Worm (Caenorhabditis elegans) whole organism, L1 larva: ENCODE data around the gene srx-137.

ENCODE experiments used
- C04F5.9 ChIP-seq: sonication (generic microtip); optimal IDR thresholded peaks from 2 replicates; lab custom pipeline; 2016; ENCODE audit warnings: missing genetic modification characterization, missing compliant biosample characterization
- C16A3.4 ChIP-seq: fragments of 150-350 bp; optimal IDR thresholded peaks from 2 replicates; lab custom pipeline; 2014; ENCODE audit warnings: missing biosample characterization, missing genetic modification characterization
- alr-1 ChIP-seq: fragments of 200-800 bp; sonication (Bioruptor generic); optimal IDR thresholded peaks from 2 replicates; lab custom pipeline; 2018; ENCODE audit warnings: borderline replicate concordance, mild to moderate bottlenecking, missing genetic modification characterization, missing compliant biosample characterization
- blmp-1 ChIP-seq: fragments of 150-350 bp; optimal IDR thresholded peaks from 2 replicates; lab custom pipeline; 2014; ENCODE audit warnings: missing biosample characterization, missing genetic modification characterization
- ceh-8 ChIP-seq: fragments of 200-800 bp; sonication (Bioruptor generic); optimal IDR thresholded peaks from 2 replicates; lab custom pipeline; 2018; ENCODE audit warnings: mild to moderate bottlenecking, missing genetic modification characterization, moderate library complexity, missing compliant biosample characterization
- ceh-90 ChIP-seq: sonication (generic microtip); optimal IDR thresholded peaks from 2 replicates; lab custom pipeline; 2016; ENCODE audit warnings: missing genetic modification characterization, missing compliant biosample characterization
- dpl-1 ChIP-seq, 3 experiments: fragments of 150-350 bp in 2 of 3; sonication (generic microtip) in 1 of 3; optimal IDR thresholded peaks; 2 replicates each; lab custom pipeline; 2014 to 2017; ENCODE audit warnings: missing biosample characterization in 3 of 3, missing genetic modification characterization in 3 of 3, missing genetic modification reagents in 3 of 3
- dsc-1 ChIP-seq: sonication (generic microtip); optimal IDR thresholded peaks from 2 replicates; lab custom pipeline; 2016; ENCODE audit warnings: mild to moderate bottlenecking, missing genetic modification characterization, missing compliant biosample characterization
- efl-1 ChIP-seq, 4 experiments: fragments of 150-350 bp; optimal IDR thresholded peaks in 3 of 4; peaks in 1 of 4; 1 replicate in 1 of 4; 2 replicates in 3 of 4; lab custom pipeline; 2014; ENCODE audit warnings: missing biosample characterization in 2 of 4, missing genetic modification characterization in 2 of 4, missing genetic modification reagents in 2 of 4
- egl-13 ChIP-seq: sonication (generic microtip); optimal IDR thresholded peaks from 2 replicates; lab custom pipeline; 2016; ENCODE audit warnings: missing genotype, missing genetic modification reagents, missing genetic modification characterization, missing compliant biosample characterization
- egl-27 ChIP-seq, 2 experiments: fragments of 150-350 bp in 1 of 2; sonication (generic microtip); optimal IDR thresholded peaks; 3 replicates each; lab custom pipeline; 2017 to 2018; ENCODE audit warnings: missing biosample characterization in 2 of 2, missing genetic modification characterization in 2 of 2, missing genetic modification reagents in 2 of 2
- elt-2 ChIP-seq: sonication (generic microtip); optimal IDR thresholded peaks from 2 replicates; lab custom pipeline; 2016; ENCODE audit warnings: missing genetic modification characterization, mild to moderate bottlenecking, inconsistent platforms, missing compliant biosample characterization, missing genetic modification reagents
- ets-5 ChIP-seq: fragments of 200-800 bp; sonication (Bioruptor generic); IDR thresholded peaks from 2 replicates; pipeline ENCODE4 v1.3.6; 2022; ENCODE audit warnings: missing genetic modification characterization, missing compliant biosample characterization
- fkh-4 ChIP-seq: sonication (generic microtip); optimal IDR thresholded peaks from 2 replicates; lab custom pipeline; 2016; ENCODE audit warnings: missing compliant biosample characterization, missing genetic modification characterization, borderline replicate concordance
- grh-1 ChIP-seq: fragments of 200-800 bp; sonication (Bioruptor generic); IDR thresholded peaks from 2 replicates; pipeline ENCODE4 v1.3.6; 2022; ENCODE audit warnings: missing genetic modification reagents, missing genetic modification characterization, missing compliant biosample characterization
- hpl-2 ChIP-seq: fragments of 150-350 bp; optimal IDR thresholded peaks from 2 replicates; lab custom pipeline; 2014; ENCODE audit warnings: missing biosample characterization, missing genetic modification reagents, missing genetic modification characterization
- irx-1 ChIP-seq: sonication (generic microtip); optimal IDR thresholded peaks from 2 replicates; lab custom pipeline; 2016; ENCODE audit warnings: missing genetic modification characterization, missing compliant biosample characterization
- isw-1 ChIP-seq: fragments of 200-800 bp; sonication (Bioruptor generic); IDR thresholded peaks from 2 replicates; pipeline ENCODE4 v1.3.6; 2022; ENCODE audit warnings: missing genetic modification characterization, missing compliant biosample characterization
- jun-1 ChIP-seq: fragments of 150-350 bp; optimal IDR thresholded peaks from 2 replicates; lab custom pipeline; 2014; ENCODE audit warnings: missing biosample characterization, missing genetic modification reagents, missing genetic modification characterization
- lin-14 ChIP-seq: fragments of 200-800 bp; sonication (Bioruptor generic); optimal IDR thresholded peaks from 2 replicates; lab custom pipeline; 2018; ENCODE audit warnings: mild to moderate bottlenecking, missing genetic modification characterization, moderate library complexity, missing compliant biosample characterization
- lin-35 ChIP-seq, 2 experiments: fragments of 150-350 bp; optimal IDR thresholded peaks; 2 replicates each; lab custom pipeline; 2014; ENCODE audit warnings: missing biosample characterization in 2 of 2, missing genetic modification characterization in 2 of 2, missing genetic modification reagents in 2 of 2
- lsy-2 ChIP-seq, 2 experiments: fragments of 150-350 bp; optimal IDR thresholded peaks; 2 replicates each; lab custom pipeline; 2014; ENCODE audit warnings: missing biosample characterization in 2 of 2, missing genetic modification characterization in 2 of 2
- mab-9 ChIP-seq: fragments of 200-800 bp; sonication (Bioruptor generic); IDR thresholded peaks from 2 replicates; pipeline ENCODE4 v1.3.6; 2022; ENCODE audit warnings: missing genetic modification reagents, missing genetic modification characterization, missing compliant biosample characterization
- mef-2 ChIP-seq: fragments of 150-350 bp; optimal IDR thresholded peaks from 2 replicates; lab custom pipeline; 2014; ENCODE audit warnings: missing biosample characterization, missing genetic modification characterization
- nhr-12 ChIP-seq: sonication (generic microtip); optimal IDR thresholded peaks from 2 replicates; lab custom pipeline; 2017; ENCODE audit warnings: missing biosample characterization, missing genetic modification characterization
- nhr-19 ChIP-seq: fragments of 200-800 bp; sonication (Bioruptor generic); conservative IDR thresholded peaks from 2 replicates; pipeline ENCODE4 v1.3.6; 2022; ENCODE audit warnings: missing genetic modification characterization, missing compliant biosample characterization
- nhr-20 ChIP-seq: sonication (generic microtip); optimal IDR thresholded peaks from 2 replicates; lab custom pipeline; 2016; ENCODE audit warnings: mild to moderate bottlenecking, missing genetic modification characterization, missing compliant biosample characterization
- nhr-71 ChIP-seq: sonication (generic microtip); optimal IDR thresholded peaks from 2 replicates; lab custom pipeline; 2016; ENCODE audit warnings: mild to moderate bottlenecking, missing genetic modification characterization, moderate library complexity, missing compliant biosample characterization
- nhr-77 ChIP-seq: fragments of 150-350 bp; optimal IDR thresholded peaks from 2 replicates; lab custom pipeline; 2014; ENCODE audit warnings: missing biosample characterization, missing genetic modification characterization
- pag-3 ChIP-seq: sonication (generic microtip); optimal IDR thresholded peaks from 2 replicates; lab custom pipeline; 2017; ENCODE audit warnings: missing genetic modification characterization, mild to moderate bottlenecking, missing compliant biosample characterization, antibody characterized with exemption, borderline replicate concordance; ENCODE audit not compliant: insufficient read depth
- rnt-1 ChIP-seq: sonication (generic microtip); optimal IDR thresholded peaks from 2 replicates; lab custom pipeline; 2016; ENCODE audit warnings: mild to moderate bottlenecking, missing genetic modification characterization, moderate library complexity, missing compliant biosample characterization
- snpc-4 ChIP-seq: fragments of 150-350 bp; optimal IDR thresholded peaks from 2 replicates; lab custom pipeline; 2014; ENCODE audit warnings: missing biosample characterization, missing genetic modification characterization
- snu-23 ChIP-seq: sonication (generic microtip); optimal IDR thresholded peaks from 2 replicates; lab custom pipeline; 2016; ENCODE audit warnings: missing genetic modification characterization, missing compliant biosample characterization
- swsn-7 ChIP-seq: sonication (generic microtip); optimal IDR thresholded peaks from 2 replicates; lab custom pipeline; 2016; ENCODE audit warnings: missing genetic modification characterization, missing compliant biosample characterization
- tlp-1 ChIP-seq: fragments of 150-350 bp; optimal IDR thresholded peaks from 2 replicates; lab custom pipeline; 2014; ENCODE audit warnings: missing biosample characterization, missing genetic modification characterization
- unc-98 ChIP-seq: fragments of 200-800 bp; sonication (Bioruptor generic); IDR thresholded peaks from 2 replicates; pipeline ENCODE4 v1.3.6; 2022; ENCODE audit warnings: missing genetic modification characterization, missing compliant biosample characterization
- zag-1 ChIP-seq: fragments of 150-350 bp; optimal IDR thresholded peaks from 2 replicates; lab custom pipeline; 2014; ENCODE audit warnings: missing biosample characterization, missing genetic modification characterization

The srx-137 gene

DNA sequence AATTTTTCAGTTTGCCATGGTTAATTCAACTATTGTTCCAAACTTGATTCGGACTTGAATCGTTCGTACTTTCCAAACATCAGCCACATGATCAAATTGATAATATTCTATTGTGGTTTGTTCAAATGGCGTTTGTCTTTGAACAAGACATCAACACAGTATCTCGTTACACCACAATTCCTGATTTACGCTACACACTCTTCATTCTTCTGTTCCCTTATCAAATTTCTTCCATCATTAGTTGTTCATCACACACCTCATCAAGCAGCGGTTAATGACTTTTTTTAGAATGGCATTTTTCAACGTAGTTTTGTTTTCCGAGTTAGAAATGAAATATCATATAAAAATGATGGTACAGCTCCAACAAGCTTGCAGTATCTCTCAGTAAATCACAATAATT, 15.6 kb downstream of the srx-137 start (continued):
- TF ChIP-seq grh-1 (GFP tag; lab: Robert Waterston, UW) (no peak), nhr-19 (GFP tag; lab: Robert Waterston, UW) (no peak), hpl-2 (GFP tag; lab: Kevin White, UChicago) (no peak), isw-1 (no peak), ceh-90 (tag; lab: Kevin White, UChicago) (no peak), lin-35 (GFP tag; optimal IDR thresholded peaks at IDR 0.05; lab: Kevin White, UChicago) (peak in 1 of 2 experiments; percentile 20), C04F5.9 (tag; lab: Kevin White, UChicago) (no peak), snpc-4 (tag; lab: Kevin White, UChicago) (no peak), rnt-1 (tag; lab: Kevin White, UChicago) (no peak), pag-3 (tag; lab: Kevin White, UChicago) (peak; percentile 42), swsn-7 (no peak), zag-1 (tag; lab: Kevin White, UChicago) (no peak), unc-98 (GFP tag; lab: Robert Waterston, UW) (no peak), mef-2 (tag; lab: Kevin White, UChicago) (no peak), C16A3.4 (tag; lab: Kevin White, UChicago) (no peak), fkh-4 (tag; lab: Kevin White, UChicago) (no peak), alr-1 (tag; lab: Kevin White, UChicago) (no peak), jun-1 (no peak), dsc-1 (tag; lab: Kevin White, UChicago) (no peak), nhr-77 (tag; lab: Kevin White, UChicago) (no peak), irx-1 (tag; lab: Kevin White, UChicago) (no peak)
- TF ChIP-seq, all 84 proteins: peak for 12

DNA sequence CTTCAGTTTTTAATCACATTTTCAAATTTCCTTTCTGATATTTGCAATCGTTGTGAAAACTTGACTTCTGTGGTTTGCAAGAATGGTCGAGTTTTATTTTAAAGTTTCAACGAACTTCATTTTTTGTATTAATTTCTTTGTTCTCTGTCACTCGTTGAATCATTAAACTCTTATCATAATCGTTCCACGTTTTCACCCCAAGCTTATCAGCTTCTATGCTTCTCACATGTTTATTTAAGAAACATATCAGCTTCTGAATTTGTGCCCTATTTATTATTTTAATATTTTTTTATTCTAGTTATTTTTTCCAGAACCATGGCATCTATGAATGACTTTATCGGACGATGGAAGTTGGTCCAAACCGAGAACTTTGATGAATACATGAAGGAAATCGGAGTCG, 16.6 kb downstream of the srx-137 start, which contains the start of gene lbp-7:
lbp-7 (plus strand) TSS at position 312 of the 400 bp plus-strand sequence.
- TF ChIP-seq tlp-1 (tag; lab: Kevin White, UChicago) (peak; percentile 8), nhr-71 (tag; lab: Kevin White, UChicago) (no peak), ets-5 (GFP tag; lab: Robert Waterston, UW) (no peak), nhr-12 (no peak), egl-13 (tag; lab: Kevin White, UChicago) (no peak), nhr-20 (peak; percentile 5), elt-2 (tag; lab: Kevin White, UChicago) (peak; percentile 86), snu-23 (no peak)

DNA sequence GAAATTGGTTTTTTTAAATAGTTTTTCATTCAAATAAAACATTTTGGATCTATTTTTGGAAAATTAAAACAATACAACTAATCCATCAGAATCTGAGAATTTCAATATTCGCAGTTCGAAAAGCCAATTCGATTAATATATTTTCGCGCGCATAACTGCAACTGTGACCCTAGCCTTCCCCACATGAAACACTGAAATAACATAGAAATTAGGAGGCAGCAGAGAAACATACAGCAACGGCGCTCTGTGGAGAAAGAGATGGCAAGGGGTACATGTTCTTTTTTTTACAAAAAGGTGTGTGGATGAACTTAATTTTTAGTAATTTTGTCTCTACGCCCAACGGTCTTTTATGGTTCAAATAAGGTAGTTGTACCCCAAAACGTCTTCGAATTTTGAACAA, 17.6 kb downstream of the srx-137 start:
- TF ChIP-seq efl-1 (optimal IDR thresholded peaks at IDR 0.05; lab: Kevin White, UChicago): peak; percentile 39 to 54
- TF ChIP-seq efl-1 (GFP tag; optimal IDR thresholded peaks at IDR 0.05 in 1 of 2; lab: Kevin White, UChicago): peak; percentile 57 to 87
- TF ChIP-seq egl-27 (tag; optimal IDR thresholded peaks at IDR 0.05; lab: Kevin White, UChicago): no peak
- no peak for TF ChIP-seq grh-1 (GFP tag; lab: Robert Waterston, UW)
- TF ChIP-seq mab-9 (GFP tag; lab: Robert Waterston, UW): no peak
- peak; percentile 4 for TF ChIP-seq blmp-1 (tag; lab: Kevin White, UChicago)
- peak; percentile 19 to 55 for TF ChIP-seq lin-35 (GFP tag; optimal IDR thresholded peaks at IDR 0.05; lab: Kevin White, UChicago)
- TF ChIP-seq dpl-1 (GFP tag; optimal IDR thresholded peaks at IDR 0.05; lab: Kevin White, UChicago): peak; percentile 6 to 62 (median 56)
- TF ChIP-seq lin-14: peak; percentile 58
- no peak for TF ChIP-seq ceh-8 (GFP tag; lab: Kevin White, UChicago)
- TF ChIP-seq snu-23: peak; percentile 15
- peak in 1 of 2 experiments; percentile 41 for TF ChIP-seq lsy-2 (tag; optimal IDR thresholded peaks at IDR 0.05; lab: Kevin White, UChicago)
- TF ChIP-seq rnt-1 (tag; lab: Kevin White, UChicago): peak; percentile 3
- TF ChIP-seq, all 84 proteins: peak for 8
